Worm (Caenorhabditis elegans) whole organism, midembryonic: ENCODE results near the gene Y61A9LA.7.

Experiments
- T22C8.4 ChIP-seq: fragments of 200-800 bp; sonication (Bioruptor generic); IDR thresholded peaks from 2 replicates; pipeline ENCODE4 v1.3.6; 2022; ENCODE audit warnings: missing genetic modification characterization, missing compliant biosample characterization
- cog-1 ChIP-seq: sonication (generic microtip); optimal IDR thresholded peaks from 2 replicates; lab custom pipeline; 2016; ENCODE audit warnings: missing genetic modification characterization, missing compliant biosample characterization
- klf-2 ChIP-seq: fragments of 200-800 bp; sonication (Bioruptor generic); conservative IDR thresholded peaks from 2 replicates; pipeline ENCODE4 v1.3.6; 2022; ENCODE audit warnings: missing genetic modification reagents, missing genetic modification characterization, missing compliant biosample characterization
- med-1 ChIP-seq: sonication (generic microtip); optimal IDR thresholded peaks from 2 replicates; lab custom pipeline; 2017; ENCODE audit warnings: missing genetic modification characterization, mild to moderate bottlenecking, missing compliant biosample characterization, antibody characterized with exemption, missing genetic modification reagents; ENCODE audit not compliant: insufficient read depth
- ref-1 ChIP-seq: fragments of 200-800 bp; sonication (Bioruptor generic); conservative IDR thresholded peaks from 2 replicates; pipeline ENCODE4 v1.3.6; 2022; ENCODE audit warnings: missing genetic modification reagents, missing genetic modification characterization, missing compliant biosample characterization
- tab-1 ChIP-seq: fragments of 200-800 bp; sonication (Bioruptor generic); IDR thresholded peaks from 2 replicates; pipeline ENCODE4 v1.3.6; 2022; ENCODE audit warnings: missing genetic modification characterization, missing compliant biosample characterization
- ztf-23 ChIP-seq: fragments of 200-800 bp; sonication (Bioruptor generic); IDR thresholded peaks from 2 replicates; pipeline ENCODE4 v1.3.6; 2022; ENCODE audit warnings: missing genetic modification reagents, missing genetic modification characterization, missing compliant biosample characterization

DNA sequence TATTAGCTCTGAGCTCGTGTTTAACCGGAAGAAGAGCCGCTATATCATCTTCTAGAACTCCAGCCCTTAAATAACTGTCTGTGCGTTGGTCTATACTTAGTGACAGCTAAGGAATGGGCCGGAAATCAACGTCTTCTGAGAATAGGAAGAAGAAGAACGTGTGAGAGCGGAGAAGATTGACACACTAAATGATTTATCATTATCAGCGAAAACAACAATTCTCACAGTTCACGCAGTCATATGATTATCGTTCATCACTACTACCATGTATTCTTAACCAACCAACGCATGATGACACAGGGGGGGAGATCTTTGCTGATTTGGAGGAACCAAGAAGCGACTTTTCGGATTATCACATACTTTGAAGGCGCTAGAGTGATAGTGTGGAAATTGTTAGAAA lies 35.3 kb downstream of the Y61A9LA.7 start:
- TF ChIP-seq tab-1 (GFP tag; lab: Robert Waterston, UW): no peak
- no peak for TF ChIP-seq ref-1 (GFP tag; lab: Robert Waterston, UW)
- TF ChIP-seq T22C8.4 (GFP tag; lab: Robert Waterston, UW): no peak
- TF ChIP-seq med-1 (GFP tag; lab: Kevin White, UChicago): no peak
- no peak for TF ChIP-seq ztf-23 (GFP tag; lab: Robert Waterston, UW)
- no peak for TF ChIP-seq cog-1 (tag; lab: Kevin White, UChicago)
- TF ChIP-seq klf-2 (GFP tag; lab: Robert Waterston, UW): no peak
